Fruit fly (Drosophila melanogaster) whole organism, prepupa: ENCODE data around the gene CG43922.
A peak's percentile ranks its signal among the peaks of the same experiment; 100 is the strongest.

ENCODE experiments used
- Blimp-1 ChIP-seq: fragments of 200-800 bp; sonication (Bioruptor generic); optimal IDR thresholded peaks from 3 replicates; lab custom pipeline; 2017; ENCODE audit warnings: missing biosample characterization, missing genetic modification characterization, mild to moderate bottlenecking, moderate library complexity, missing genetic modification reagents
- CG10631 ChIP-seq: fragments of 200-800 bp; sonication (Bioruptor generic); optimal IDR thresholded peaks from 2 replicates; lab custom pipeline; 2016; ENCODE audit warnings: missing biosample characterization, missing genetic modification characterization
- CG11294 ChIP-seq: fragments of 200-800 bp; sonication (Bioruptor generic); IDR thresholded peaks from 2 replicates; pipeline ENCODE4 v1.3.6; 2022; ENCODE audit warnings: missing biosample characterization, missing genetic modification characterization
- CG11902 ChIP-seq: fragments of 200-800 bp; sonication (Bioruptor generic); optimal IDR thresholded peaks from 3 replicates; lab custom pipeline; 2016; ENCODE audit warnings: missing biosample characterization, missing genetic modification characterization
- CG1621 ChIP-seq: fragments of 200-800 bp; sonication (Bioruptor generic); optimal IDR thresholded peaks from 3 replicates; lab custom pipeline; 2018; ENCODE audit warnings: missing biosample characterization, mild to moderate bottlenecking, missing genetic modification characterization
- CG3032 ChIP-seq: fragments of 200-800 bp; optimal IDR thresholded peaks from 2 replicates; lab custom pipeline; 2019; ENCODE audit warnings: missing biosample characterization, mild to moderate bottlenecking, missing genetic modification characterization, moderate library complexity
- CG32006 ChIP-seq: fragments of 200-800 bp; sonication (Bioruptor generic); optimal IDR thresholded peaks from 3 replicates; lab custom pipeline; 2017; ENCODE audit warnings: missing biosample characterization, mild to moderate bottlenecking, missing genetic modification characterization
- CG3919 ChIP-seq: fragments of 200-800 bp; sonication (Bioruptor generic); optimal IDR thresholded peaks from 3 replicates; lab custom pipeline; 2016; ENCODE audit warnings: missing biosample characterization, missing genetic modification characterization
- CG4318 ChIP-seq: fragments of 200-800 bp; sonication (Bioruptor generic); optimal IDR thresholded peaks from 3 replicates; lab custom pipeline; 2017; ENCODE audit warnings: missing biosample characterization, mild to moderate bottlenecking, missing genetic modification characterization
- CG6163 ChIP-seq: fragments of 200-800 bp; sonication (Bioruptor generic); IDR thresholded peaks from 3 replicates; pipeline ENCODE4 v1.3.6; 2022; ENCODE audit warnings: missing biosample characterization, missing genetic modification characterization
- CG6854 ChIP-seq: fragments of 200-800 bp; sonication (Bioruptor generic); optimal IDR thresholded peaks from 2 replicates; lab custom pipeline; 2017; ENCODE audit warnings: missing biosample characterization, mild to moderate bottlenecking, missing genetic modification characterization
- CG7368 ChIP-seq: fragments of 200-800 bp; sonication (Bioruptor generic); optimal IDR thresholded peaks from 3 replicates; lab custom pipeline; 2016; ENCODE audit warnings: missing biosample characterization, missing genetic modification characterization
- CG8119 ChIP-seq: fragments of 200-800 bp; sonication (Bioruptor generic); IDR thresholded peaks from 3 replicates; pipeline ENCODE4 v1.3.6; 2022; ENCODE audit warnings: missing biosample characterization, missing genetic modification characterization
- CG8319 ChIP-seq: fragments of 200-800 bp; sonication (Bioruptor generic); optimal IDR thresholded peaks from 3 replicates; lab custom pipeline; 2016; ENCODE audit warnings: missing biosample characterization, missing genetic modification characterization
- CG8632 ChIP-seq: fragments of 200-800 bp; sonication (Bioruptor generic); optimal IDR thresholded peaks from 3 replicates; lab custom pipeline; 2016; ENCODE audit warnings: missing biosample characterization, missing genetic modification characterization
- Eip78C ChIP-seq: fragments of 200-800 bp; sonication (Bioruptor generic); peaks from one replicate; lab custom pipeline; 2016; ENCODE audit warnings: missing biosample characterization, missing genetic modification characterization
- Eip93F ChIP-seq: fragments of 200-800 bp; sonication (Bioruptor generic); optimal IDR thresholded peaks from 2 replicates; lab custom pipeline; 2016; ENCODE audit warnings: missing biosample characterization, mild to moderate bottlenecking, missing genetic modification characterization
- Gug ChIP-seq: fragments of 200-800 bp; sonication (Bioruptor generic); IDR thresholded peaks from 2 replicates; pipeline ENCODE4 v1.3.6; 2022; ENCODE audit warnings: missing biosample characterization, missing genetic modification characterization
- Lpt ChIP-seq: fragments of 200-800 bp; sonication (Bioruptor generic); optimal IDR thresholded peaks from 3 replicates; lab custom pipeline; 2016; ENCODE audit warnings: missing biosample characterization, missing genetic modification characterization
- Met ChIP-seq: fragments of 200-800 bp; sonication (Bioruptor generic); optimal IDR thresholded peaks from 3 replicates; lab custom pipeline; 2016; ENCODE audit warnings: missing biosample characterization, missing genetic modification characterization
- Smox ChIP-seq: fragments of 200-800 bp; sonication (Bioruptor generic); optimal IDR thresholded peaks from 3 replicates; lab custom pipeline; 2016; ENCODE audit warnings: missing biosample characterization, missing genetic modification characterization
- Sox102F ChIP-seq: fragments of 200-800 bp; sonication (Bioruptor generic); optimal IDR thresholded peaks from 2 replicates; lab custom pipeline; 2016; ENCODE audit warnings: missing biosample characterization, mild to moderate bottlenecking, missing genetic modification characterization
- Sox14 ChIP-seq: fragments of 200-800 bp; sonication (Bioruptor generic); optimal IDR thresholded peaks from 3 replicates; lab custom pipeline; 2016; ENCODE audit warnings: missing biosample characterization, missing genetic modification characterization
- Sox15 ChIP-seq: fragments of 200-800 bp; sonication (Bioruptor generic); optimal IDR thresholded peaks from 3 replicates; lab custom pipeline; 2016; ENCODE audit warnings: missing biosample characterization, missing genetic modification characterization
- achi ChIP-seq: fragments of 200-800 bp; sonication (Bioruptor generic); optimal IDR thresholded peaks from 3 replicates; lab custom pipeline; 2016; ENCODE audit warnings: missing biosample characterization, missing genetic modification characterization
- dac ChIP-seq: fragments of 200-800 bp; sonication (Bioruptor generic); optimal IDR thresholded peaks from 2 replicates; lab custom pipeline; 2017; ENCODE audit warnings: missing biosample characterization, mild to moderate bottlenecking, missing genetic modification characterization
- eg ChIP-seq: fragments of 200-800 bp; sonication (Bioruptor generic); IDR thresholded peaks from 3 replicates; pipeline ENCODE4 v1.3.6; 2022; ENCODE audit warnings: missing biosample characterization, missing genetic modification characterization
- esn ChIP-seq: fragments of 200-800 bp; sonication (Bioruptor generic); optimal IDR thresholded peaks from 2 replicates; lab custom pipeline; 2016; ENCODE audit warnings: missing biosample characterization, mild to moderate bottlenecking, missing genetic modification characterization, moderate library complexity
- fkh ChIP-seq: fragments of 200-800 bp; sonication (Bioruptor generic); optimal IDR thresholded peaks from 3 replicates; lab custom pipeline; 2017; ENCODE audit warnings: missing biosample characterization, mild to moderate bottlenecking, missing genetic modification characterization, moderate library complexity
- spab ChIP-seq: fragments of 200-800 bp; sonication (Bioruptor generic); optimal IDR thresholded peaks from 2 replicates; lab custom pipeline; 2017; ENCODE audit warnings: missing biosample characterization, mild to moderate bottlenecking, missing genetic modification characterization, missing genetic modification reagents
- ss ChIP-seq, 2 experiments: fragments of 200-800 bp; sonication (Bioruptor generic); optimal IDR thresholded peaks; 2 replicates in 1 of 2; 3 replicates in 1 of 2; lab custom pipeline; 2017 to 2018; ENCODE audit warnings: mild to moderate bottlenecking in 2 of 2, missing biosample characterization in 2 of 2, missing genetic modification characterization in 2 of 2, moderate library complexity in 1 of 2
- svp ChIP-seq: fragments of 200-800 bp; sonication (Bioruptor generic); peaks from one replicate; lab custom pipeline; 2016; ENCODE audit warnings: missing biosample characterization, missing genetic modification characterization
- topi ChIP-seq: fragments of 200-800 bp; sonication (Bioruptor generic); optimal IDR thresholded peaks from 3 replicates; lab custom pipeline; 2016; ENCODE audit warnings: missing biosample characterization, missing genetic modification characterization
- vri ChIP-seq: fragments of 200-800 bp; sonication (Bioruptor generic); optimal IDR thresholded peaks from 3 replicates; lab custom pipeline; 2016; ENCODE audit warnings: missing biosample characterization, mild to moderate bottlenecking, missing genetic modification characterization

Gene CG43922

dm6 chr2L:6350984-6351808, 42.6 kb upstream of the CG43922 start, which contains the start of gene CG9498:
CG9498 (minus strand) TSS chr2L:6351034.
- TF ChIP-seq eg (peak; percentile 10; the same call in 1 of the 3 replicates), Blimp-1 (GFP tag; lab: Kevin White, UChicago) (no peak), fkh (GFP tag; lab: Kevin White, UChicago) (peak; percentile 32), CG8119 (GFP tag; lab: Robert Waterston, UW) (no peak)
- TF ChIP-seq, all 60 proteins: peak for 2

DNA sequence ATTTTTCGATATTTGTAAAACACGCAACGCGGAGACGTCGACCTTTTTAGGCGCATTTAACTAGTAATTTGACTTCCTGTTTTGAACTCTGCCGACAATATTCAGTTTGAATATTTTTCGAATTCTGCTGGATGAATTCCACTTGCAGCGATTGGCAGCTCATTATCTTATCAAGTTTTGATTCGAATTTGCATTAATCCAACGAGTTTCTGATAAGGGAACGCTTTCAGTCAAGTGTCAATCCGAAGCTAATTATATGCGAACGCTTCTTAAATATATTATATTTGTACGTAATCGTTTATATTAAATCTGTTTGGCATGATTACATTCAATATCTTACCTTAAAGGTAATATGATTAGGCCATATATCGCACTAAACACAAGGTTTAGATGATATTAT, 39.8 kb upstream of the CG43922 start, which contains the start of gene CG9497:
Gene CG9497, minus strand, starts transcription at position 101 of the 400 bp plus-strand sequence.
- TF ChIP-seq svp (GFP tag; lab: Kevin White, UChicago) = peak; percentile 87
- TF ChIP-seq eg = no peak

DNA sequence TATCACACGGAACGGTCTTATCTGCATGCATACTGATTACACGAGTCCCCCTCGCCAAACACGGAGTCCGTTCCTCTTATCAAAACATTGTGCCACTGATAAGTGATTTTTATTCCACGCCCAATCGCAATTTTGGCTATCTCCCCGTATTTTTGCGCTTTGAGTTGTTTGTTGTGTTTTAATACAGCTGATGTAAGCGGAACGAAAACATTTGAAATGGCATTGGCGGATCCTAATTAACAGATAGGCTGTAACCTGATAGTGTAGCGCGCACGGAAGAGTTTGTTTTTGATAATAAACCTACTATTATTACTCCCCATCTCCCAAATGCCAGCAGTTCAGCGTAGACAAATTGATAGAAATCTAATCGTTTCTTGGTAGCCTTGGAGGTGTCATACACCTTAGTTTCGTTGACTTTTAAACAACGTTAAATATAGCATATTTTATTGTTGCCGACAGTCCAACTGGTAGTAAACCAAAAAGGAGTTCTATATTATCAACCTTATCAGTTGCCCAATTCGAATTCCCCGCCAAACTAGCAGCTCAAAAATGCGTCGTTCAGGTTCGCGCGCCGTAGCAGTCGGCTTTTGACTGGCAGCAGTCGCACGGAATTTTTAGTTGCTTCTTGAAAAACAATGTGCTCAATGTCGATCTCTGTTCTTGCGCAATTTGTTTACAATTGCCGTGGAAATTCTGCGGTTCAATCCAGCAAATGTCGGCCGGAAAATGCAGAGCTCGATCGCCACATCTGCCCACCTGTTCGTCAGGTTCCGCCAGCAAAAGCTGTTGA, 34.7 kb upstream of the CG43922 start:
- TF ChIP-seq vri (GFP tag; lab: Kevin White, UChicago) (peak; percentile 91), Sox14 (GFP tag; lab: Kevin White, UChicago) (peak; percentile 9), fkh (GFP tag; lab: Kevin White, UChicago) (peak; percentile 30), svp (GFP tag; lab: Kevin White, UChicago) (peak; percentile 75), Smox (GFP tag; lab: Kevin White, UChicago) (no peak), spab (GFP tag; lab: Kevin White, UChicago) (no peak), Eip93F (GFP tag; lab: Kevin White, UChicago) (peak; percentile 55), CG1621 (peak; percentile 51)
- TF ChIP-seq, all 60 proteins: peak for 6

DNA sequence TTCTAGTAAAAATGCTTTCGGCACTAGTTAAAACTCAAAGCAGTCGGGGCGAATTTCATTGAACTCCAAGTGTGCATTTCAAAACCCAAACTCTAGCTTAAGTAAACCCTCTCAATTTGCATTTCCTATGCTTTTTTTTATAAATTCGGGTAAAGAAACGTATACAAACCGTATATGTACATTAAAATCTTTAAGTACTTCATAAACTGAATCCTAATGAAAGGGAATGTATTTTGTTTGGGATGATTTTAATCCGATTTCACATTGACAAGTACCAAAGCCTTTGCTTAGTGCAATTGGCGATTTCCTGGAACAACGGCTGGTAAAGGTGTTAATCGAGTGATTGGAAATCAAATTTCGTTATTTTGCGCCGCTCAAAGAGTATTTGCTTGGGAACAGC, 32.7 kb upstream of the CG43922 start:
- TF ChIP-seq CG8119 (GFP tag; lab: Robert Waterston, UW) = no peak
- TF ChIP-seq Eip78C = peak; percentile 29

dm6 chr2L:6340222-6340725, 31.7 kb upstream of the CG43922 start:
- TF ChIP-seq Blimp-1 (GFP tag; lab: Kevin White, UChicago) (no peak), CG8632 (GFP tag; lab: Kevin White, UChicago) (no peak), Smox (GFP tag; lab: Kevin White, UChicago) (no peak), CG32006 (GFP tag; lab: Kevin White, UChicago) (no peak), CG7368 (GFP tag; lab: Kevin White, UChicago) (no peak), CG11902 (GFP tag; lab: Kevin White, UChicago) (no peak), Gug (GFP tag; lab: Robert Waterston, UW) (no peak), Sox15 (no peak), CG3032 (no peak), Sox102F (no peak), ss (GFP tag; optimal IDR thresholded peaks at IDR 0.05; lab: Kevin White, UChicago) (no peak), Lpt (no peak), CG8319 (GFP tag; lab: Kevin White, UChicago) (no peak), Eip93F (GFP tag; lab: Kevin White, UChicago) (no peak), CG3919 (GFP tag; lab: Kevin White, UChicago) (no peak)

- TF ChIP-seq Sox102F (peak; percentile 23), CG1621 (peak; percentile 28), CG4318 (GFP tag; lab: Kevin White, UChicago) (no peak), fkh (GFP tag; lab: Kevin White, UChicago) (peak; percentile 0), CG6854 (GFP tag; lab: Kevin White, UChicago) (peak; percentile 62), CG11294 (GFP tag; lab: Robert Waterston, UW) (no peak), ss (GFP tag; optimal IDR thresholded peaks at IDR 0.05; lab: Kevin White, UChicago) (peak; percentile 84 to 88), CG3032 (peak; percentile 1), Eip78C (peak; percentile 81), topi (peak; percentile 34), esn (peak; percentile 57), vri (GFP tag; lab: Kevin White, UChicago) (peak; percentile 74), CG6163 (GFP tag; lab: Robert Waterston, UW) (peak; percentile 37; the same call in 1 of the 3 replicates), dac (peak; percentile 18), CG10631 (GFP tag; lab: Kevin White, UChicago) (peak; percentile 32), Met (peak; percentile 37), achi (GFP tag; lab: Kevin White, UChicago) (peak; percentile 6), CG7368 (GFP tag; lab: Kevin White, UChicago) (no peak)
Measured at dm6 chr2L:6339010-6339897, 30.7 kb upstream of the CG43922 start.
